Fruit fly (Drosophila melanogaster) whole organism, embryonic: ENCODE data around the gene Rab8.

ENCODE experiments used
- Aef1 ChIP-seq: fragments of 200-800 bp; sonication (Bioruptor generic); IDR thresholded peaks from 3 replicates; pipeline ENCODE4 v1.3.6; 2022; ENCODE audit warnings: missing biosample characterization, missing genetic modification characterization
- Asciz ChIP-seq: fragments of 200-800 bp; sonication (Bioruptor generic); optimal IDR thresholded peaks from 2 replicates; lab custom pipeline; 2017; ENCODE audit warnings: missing biosample characterization, mild to moderate bottlenecking, missing genetic modification characterization, missing genetic modification reagents
- CG10267 ChIP-seq: fragments of 200-800 bp; sonication (Bioruptor generic); optimal IDR thresholded peaks from 2 replicates; lab custom pipeline; 2018; ENCODE audit warnings: missing biosample characterization, mild to moderate bottlenecking, missing genetic modification characterization, moderate library complexity
- CG10565 ChIP-seq: fragments of 200-800 bp; sonication (Bioruptor generic); optimal IDR thresholded peaks from 3 replicates; lab custom pipeline; 2016; ENCODE audit warnings: missing biosample characterization, mild to moderate bottlenecking, missing genetic modification characterization
- CG11695 ChIP-seq: fragments of 200-800 bp; sonication (Bioruptor generic); IDR thresholded peaks from 3 replicates; pipeline ENCODE4 v1.3.6; 2022; ENCODE audit warnings: missing biosample characterization, missing genetic modification characterization
- CG12219 ChIP-seq: fragments of 200-800 bp; sonication (Bioruptor generic); optimal IDR thresholded peaks from 3 replicates; lab custom pipeline; 2018; ENCODE audit warnings: missing biosample characterization, mild to moderate bottlenecking, missing genetic modification characterization
- CG12299 ChIP-seq: fragments of 200-800 bp; sonication (Bioruptor generic); optimal IDR thresholded peaks from 2 replicates; lab custom pipeline; 2018; ENCODE audit warnings: missing biosample characterization, mild to moderate bottlenecking, missing genetic modification characterization
- CG13123 ChIP-seq: fragments of 200-800 bp; sonication (Bioruptor generic); optimal IDR thresholded peaks from 2 replicates; lab custom pipeline; 2016; ENCODE audit warnings: missing biosample characterization, missing genetic modification characterization
- CG13775 ChIP-seq: fragments of 200-800 bp; sonication (Bioruptor generic); optimal IDR thresholded peaks from 3 replicates; lab custom pipeline; 2017; ENCODE audit warnings: missing biosample characterization, mild to moderate bottlenecking, missing genetic modification characterization
- CG15269 ChIP-seq: fragments of 200-800 bp; sonication (Bioruptor generic); optimal IDR thresholded peaks from 2 replicates; lab custom pipeline; 2018; ENCODE audit warnings: missing biosample characterization, mild to moderate bottlenecking, missing genetic modification characterization, moderate library complexity
- CG15601 ChIP-seq: fragments of 200-800 bp; sonication (Bioruptor generic); optimal IDR thresholded peaks from 3 replicates; lab custom pipeline; 2019; ENCODE audit warnings: missing biosample characterization, mild to moderate bottlenecking, missing genetic modification characterization, moderate library complexity
- CG2120 ChIP-seq: fragments of 200-800 bp; sonication (Bioruptor generic); optimal IDR thresholded peaks from 3 replicates; lab custom pipeline; 2016; ENCODE audit warnings: missing biosample characterization, missing genetic modification characterization
- CG2712 ChIP-seq: fragments of 200-800 bp; optimal IDR thresholded peaks from 3 replicates; lab custom pipeline; 2019; ENCODE audit warnings: missing biosample characterization, mild to moderate bottlenecking, missing genetic modification characterization, moderate library complexity
- CG30431 ChIP-seq: fragments of 200-800 bp; sonication (Bioruptor generic); optimal IDR thresholded peaks from 2 replicates; lab custom pipeline; 2017; ENCODE audit warnings: missing biosample characterization, missing genetic modification characterization
- CG31441 ChIP-seq: fragments of 200-800 bp; sonication (Bioruptor generic); IDR thresholded peaks from 2 replicates; pipeline ENCODE4 v1.3.6; 2022; ENCODE audit warnings: missing biosample characterization, missing genetic modification characterization
- CG34224 ChIP-seq: fragments of 200-800 bp; sonication (Bioruptor generic); IDR thresholded peaks from 3 replicates; pipeline ENCODE4 v1.3.6; 2022; ENCODE audit warnings: missing biosample characterization, missing genetic modification characterization; ENCODE audit not compliant: partially characterized antibody
- CG34376 ChIP-seq: fragments of 200-800 bp; sonication (Bioruptor generic); optimal IDR thresholded peaks from 2 replicates; lab custom pipeline; 2018; ENCODE audit warnings: missing biosample characterization, mild to moderate bottlenecking, missing genetic modification characterization
- CG3995 ChIP-seq: fragments of 200-800 bp; sonication (Bioruptor generic); optimal IDR thresholded peaks from 3 replicates; lab custom pipeline; 2016; ENCODE audit warnings: missing biosample characterization, missing genetic modification characterization
- CG4404 ChIP-seq: fragments of 200-800 bp; sonication (Bioruptor generic); IDR thresholded peaks from 2 replicates; pipeline ENCODE4 v1.3.6; 2022; ENCODE audit warnings: missing biosample characterization, missing genetic modification characterization
- CG4707 ChIP-seq: fragments of 200-800 bp; sonication (Bioruptor generic); optimal IDR thresholded peaks from 2 replicates; lab custom pipeline; 2018; ENCODE audit warnings: missing biosample characterization, mild to moderate bottlenecking, missing genetic modification characterization, moderate library complexity
- CG6765 ChIP-seq: fragments of 200-800 bp; sonication (Bioruptor generic); optimal IDR thresholded peaks from 3 replicates; lab custom pipeline; 2017; ENCODE audit warnings: missing biosample characterization, mild to moderate bottlenecking, missing genetic modification characterization
- CG7786 ChIP-seq: fragments of 200-800 bp; sonication (Bioruptor generic); optimal IDR thresholded peaks from 2 replicates; lab custom pipeline; 2016; ENCODE audit warnings: missing biosample characterization, missing genetic modification characterization
- CG8924 ChIP-seq: fragments of 200-800 bp; optimal IDR thresholded peaks from 3 replicates; lab custom pipeline; 2019; ENCODE audit warnings: missing biosample characterization, mild to moderate bottlenecking, missing genetic modification characterization, moderate library complexity
- CG8944 ChIP-seq: fragments of 200-800 bp; sonication (Bioruptor generic); optimal IDR thresholded peaks from 3 replicates; lab custom pipeline; 2016; ENCODE audit warnings: missing biosample characterization, missing genetic modification characterization
- HLH54F ChIP-seq: fragments of 200-800 bp; sonication (Bioruptor generic); optimal IDR thresholded peaks from 3 replicates; lab custom pipeline; 2016; ENCODE audit warnings: missing biosample characterization, missing genetic modification characterization
- Hmr ChIP-seq: fragments of 200-800 bp; sonication (Bioruptor generic); optimal IDR thresholded peaks from 3 replicates; lab custom pipeline; 2017; ENCODE audit warnings: mild to moderate bottlenecking, missing biosample characterization, missing genetic modification reagents, missing genetic modification characterization
- Kr ChIP-seq: fragments of 200-800 bp; sonication (Bioruptor generic); optimal IDR thresholded peaks from 2 replicates; lab custom pipeline; 2017; ENCODE audit warnings: missing biosample characterization, mild to moderate bottlenecking, missing genetic modification characterization
- Nf-YA ChIP-seq: fragments of 200-800 bp; sonication (Bioruptor generic); IDR thresholded peaks from 2 replicates; pipeline ENCODE4 v1.3.6; 2022; ENCODE audit warnings: missing biosample characterization, missing genetic modification characterization
- Nf-YC ChIP-seq: fragments of 200-800 bp; optimal IDR thresholded peaks from 3 replicates; lab custom pipeline; 2019; ENCODE audit warnings: missing biosample characterization, mild to moderate bottlenecking, missing genetic modification characterization, moderate library complexity
- chm ChIP-seq: fragments of 200-800 bp; sonication (Bioruptor generic); IDR thresholded peaks from 2 replicates; pipeline ENCODE4 v1.3.6; 2022; ENCODE audit warnings: missing biosample characterization, missing genetic modification characterization
- chn ChIP-seq: fragments of 200-800 bp; sonication (Bioruptor generic); optimal IDR thresholded peaks from 2 replicates; lab custom pipeline; 2016; ENCODE audit warnings: missing biosample characterization, missing genetic modification characterization
- corto ChIP-seq: fragments of 200-800 bp; sonication (Bioruptor generic); optimal IDR thresholded peaks from 2 replicates; lab custom pipeline; 2016; ENCODE audit warnings: missing biosample characterization, mild to moderate bottlenecking, missing genetic modification characterization, moderate library complexity
- eyg ChIP-seq: fragments of 200-800 bp; sonication (Bioruptor generic); optimal IDR thresholded peaks from 3 replicates; lab custom pipeline; 2016; ENCODE audit warnings: missing biosample characterization, missing genetic modification characterization
- grau ChIP-seq: fragments of 200-800 bp; optimal IDR thresholded peaks from 3 replicates; lab custom pipeline; 2019; ENCODE audit warnings: missing biosample characterization, mild to moderate bottlenecking, missing genetic modification characterization, moderate library complexity
- gsb ChIP-seq: fragments of 200-800 bp; sonication (Bioruptor generic); IDR thresholded peaks from 2 replicates; pipeline ENCODE4 v1.3.6; 2022; ENCODE audit warnings: missing biosample characterization, missing genetic modification characterization
- hb ChIP-seq: fragments of 200-800 bp; sonication (Bioruptor generic); IDR thresholded peaks from 3 replicates; pipeline ENCODE4 v1.3.6; 2022; ENCODE audit warnings: missing biosample characterization, missing genetic modification characterization; ENCODE audit not compliant: partially characterized antibody
- hkb ChIP-seq, 2 experiments: fragments of 200-800 bp in 1 of 2; fragments of >200 bp in 1 of 2; sonication (Bioruptor generic) in 1 of 2; IDR thresholded peaks in 1 of 2; optimal IDR thresholded peaks in 1 of 2; 2 replicates each; pipeline versions ENCODE4 v1.3.6 to Lab custom; 2017 to 2022; ENCODE audit warnings: missing biosample characterization in 1 of 2, missing genetic modification characterization in 1 of 2
- ind ChIP-seq: fragments of 200-800 bp; sonication (Bioruptor generic); optimal IDR thresholded peaks from 3 replicates; lab custom pipeline; 2016; ENCODE audit warnings: missing biosample characterization, missing genetic modification characterization
- insv ChIP-seq, 2 experiments: fragments of 200-800 bp; sonication (Bioruptor generic); optimal IDR thresholded peaks; 3 replicates each; lab custom pipeline; 2016 to 2018; ENCODE audit warnings: missing biosample characterization in 2 of 2, missing genetic modification characterization in 2 of 2
- nau ChIP-seq: fragments of 200-800 bp; sonication (Bioruptor generic); optimal IDR thresholded peaks from 3 replicates; lab custom pipeline; 2017; ENCODE audit warnings: missing biosample characterization, mild to moderate bottlenecking, missing genetic modification characterization, missing genetic modification reagents
- nom ChIP-seq: fragments of 200-800 bp; sonication (Bioruptor generic); optimal IDR thresholded peaks from 2 replicates; lab custom pipeline; 2017; ENCODE audit warnings: missing biosample characterization, missing genetic modification characterization, mild to moderate bottlenecking, moderate library complexity, missing genetic modification reagents
- oc ChIP-seq: fragments of 200-800 bp; sonication (Bioruptor generic); optimal IDR thresholded peaks from 2 replicates; lab custom pipeline; 2018; ENCODE audit warnings: missing biosample characterization, mild to moderate bottlenecking, missing genetic modification characterization, moderate library complexity
- peb ChIP-seq: fragments of 200-800 bp; sonication (Bioruptor generic); IDR thresholded peaks from 2 replicates; pipeline ENCODE4 v1.3.6; 2022; ENCODE audit warnings: missing biosample characterization, missing genetic modification characterization
- pros ChIP-seq: fragments of 200-800 bp; sonication (Bioruptor generic); optimal IDR thresholded peaks from 3 replicates; lab custom pipeline; 2019; ENCODE audit warnings: missing biosample characterization, mild to moderate bottlenecking, missing genetic modification characterization, moderate library complexity
- pzg ChIP-seq: fragments of 200-800 bp; sonication (Bioruptor generic); optimal IDR thresholded peaks from 3 replicates; lab custom pipeline; 2018; ENCODE audit warnings: missing biosample characterization, mild to moderate bottlenecking, missing genetic modification characterization, moderate library complexity
- repo ChIP-seq: fragments of 200-800 bp; sonication (Bioruptor generic); optimal IDR thresholded peaks from 2 replicates; lab custom pipeline; 2016; ENCODE audit warnings: missing biosample characterization, missing genetic modification characterization
- tgo ChIP-seq: fragments of 200-800 bp; sonication (Bioruptor generic); IDR thresholded peaks from 3 replicates; pipeline ENCODE4 v1.3.6; 2022; ENCODE audit warnings: missing biosample characterization, missing genetic modification characterization
- toy ChIP-seq: fragments of 200-800 bp; sonication (Bioruptor generic); IDR thresholded peaks from 2 replicates; pipeline ENCODE4 v1.3.6; 2022; ENCODE audit warnings: missing biosample characterization, missing genetic modification characterization
- trh ChIP-seq: fragments of 200-800 bp; sonication (Bioruptor generic); optimal IDR thresholded peaks from 2 replicates; lab custom pipeline; 2016; ENCODE audit warnings: missing biosample characterization, missing genetic modification characterization
- tx ChIP-seq: fragments of 200-800 bp; sonication (Bioruptor generic); optimal IDR thresholded peaks from 2 replicates; lab custom pipeline; 2016; ENCODE audit warnings: missing biosample characterization, missing genetic modification characterization
- yki ChIP-seq: fragments of >200 bp; optimal IDR thresholded peaks from 3 replicates; lab custom pipeline; 2018

The Rab8 gene

dm6 chr3L:19910054-19910414 lies 39.2 kb upstream of the Rab8 start, which contains the start of the genes Mi-2 and Prp3 (continued):
- TF ChIP-seq CG6765 (GFP tag; lab: Kevin White, UChicago) (no peak), CG4404 (GFP tag; lab: Robert Waterston, UW) (no peak), nom (peak; percentile 70), CG34224 (GFP tag; lab: Robert Waterston, UW) (peak; percentile 40; the same call in 1 of the 3 replicates), CG3995 (GFP tag; lab: Kevin White, UChicago) (no peak), trh (GFP tag; lab: Kevin White, UChicago) (no peak), CG15269 (no peak), CG2712 (tag; lab: Kevin White, UChicago) (peak; percentile 36), tx (GFP tag; lab: Kevin White, UChicago) (no peak), insv (GFP tag; optimal IDR thresholded peaks at IDR 0.05; lab: Kevin White, UChicago) (peak in 1 of 2 experiments; percentile 38), nau (GFP tag; lab: Kevin White, UChicago) (no peak), repo (GFP tag; lab: Kevin White, UChicago) (no peak), CG12219 (GFP tag; lab: Kevin White, UChicago) (no peak), Hmr (GFP tag; lab: Kevin White, UChicago) (no peak), chm (GFP tag; lab: Robert Waterston, UW) (0 out of 2 replicates have a peak, but pooled peaks have one; percentile 63), chn (GFP tag; lab: Kevin White, UChicago) (no peak), toy (no peak), Nf-YC (tag; lab: Kevin White, UChicago) (peak; percentile 15), CG4707 (GFP tag; lab: Kevin White, UChicago) (no peak), grau (tag; lab: Kevin White, UChicago) (no peak), yki (lab: Kevin White, UChicago) (no peak), HLH54F (GFP tag; lab: Kevin White, UChicago) (no peak), CG8944 (GFP tag; lab: Kevin White, UChicago) (no peak), hkb (optimal IDR thresholded peaks at IDR 0.05; lab: Kevin White, UChicago) (no peak), hkb (GFP tag; IDR thresholded peaks at IDR 0.05; lab: Robert Waterston, UW) (0 out of 2 replicates have a peak, but pooled peaks have one; percentile 22), pzg (GFP tag; lab: Kevin White, UChicago) (peak; percentile 84), CG31441 (GFP tag; lab: Robert Waterston, UW) (no peak), peb (no peak), CG13775 (GFP tag; lab: Kevin White, UChicago) (peak; percentile 11), corto (GFP tag; lab: Kevin White, UChicago) (no peak), eyg (GFP tag; lab: Kevin White, UChicago) (no peak), ind (GFP tag; lab: Kevin White, UChicago) (no peak), hb (GFP tag; lab: Robert Waterston, UW) (no peak), gsb (GFP tag; lab: Robert Waterston, UW) (no peak), CG15601 (tag; lab: Kevin White, UChicago) (peak; percentile 17), CG10267 (tag; lab: Kevin White, UChicago) (peak; percentile 52), CG30431 (no peak), pros (GFP tag; lab: Kevin White, UChicago) (no peak), tgo (GFP tag; lab: Robert Waterston, UW) (no peak), CG2120 (GFP tag; lab: Kevin White, UChicago) (no peak), Kr (GFP tag; lab: Kevin White, UChicago) (no peak), Aef1 (GFP tag; lab: Robert Waterston, UW) (no peak), CG7786 (GFP tag; lab: Kevin White, UChicago) (no peak), CG34376 (peak; percentile 51), CG10565 (no peak), CG13123 (no peak), CG11695 (GFP tag; lab: Robert Waterston, UW) (no peak; the same call in 2 of the 3 replicates), CG8924 (tag; lab: Kevin White, UChicago) (peak; percentile 71), oc (tag; lab: Kevin White, UChicago) (peak; percentile 1), CG12299 (tag; lab: Kevin White, UChicago) (peak; percentile 69), Asciz (no peak), Nf-YA (GFP tag; lab: Robert Waterston, UW) (no peak)
